Fruit fly (Drosophila melanogaster) Kc167 (cell line): ENCODE measurements around the gene Fancl.

Experiments used
- Myc ChIP-seq: fragments of >200 bp; optimal IDR thresholded peaks from 2 replicates; lab custom pipeline; 2017; ENCODE audit warnings: missing external identifiers
- Sin3A ChIP-seq: fragments of >200 bp; optimal IDR thresholded peaks from 2 replicates; lab custom pipeline; 2018; ENCODE audit warnings: missing external identifiers
- h ChIP-seq: fragments of >200 bp; optimal IDR thresholded peaks from 3 replicates; lab custom pipeline; 2018; ENCODE audit warnings: missing external identifiers
- insv ChIP-seq: fragments of >200 bp; optimal IDR thresholded peaks from 3 replicates; lab custom pipeline; 2018; ENCODE audit warnings: missing external identifiers
- psq ChIP-seq: fragments of >200 bp; optimal IDR thresholded peaks from 2 replicates; lab custom pipeline; 2017; ENCODE audit warnings: missing external identifiers
- ttk ChIP-seq: sonication (Bioruptor generic); optimal IDR thresholded peaks from 2 replicates; lab custom pipeline; 2017; ENCODE audit warnings: missing external identifiers

dm6 chr3R:10097531-10098295 is 45.0 kb upstream of the Fancl start:
- TF ChIP-seq psq (lab: Kevin White, UChicago) (no peak), insv (lab: Kevin White, UChicago) (no peak), Myc (lab: Kevin White, UChicago) (no peak), h (lab: Kevin White, UChicago) (no peak), ttk (lab: Kevin White, UChicago) (no peak), Sin3A (lab: Kevin White, UChicago) (no peak)
